Worm (Caenorhabditis elegans): Measurements from ENCODE around the gene atx-3.

DNA sequence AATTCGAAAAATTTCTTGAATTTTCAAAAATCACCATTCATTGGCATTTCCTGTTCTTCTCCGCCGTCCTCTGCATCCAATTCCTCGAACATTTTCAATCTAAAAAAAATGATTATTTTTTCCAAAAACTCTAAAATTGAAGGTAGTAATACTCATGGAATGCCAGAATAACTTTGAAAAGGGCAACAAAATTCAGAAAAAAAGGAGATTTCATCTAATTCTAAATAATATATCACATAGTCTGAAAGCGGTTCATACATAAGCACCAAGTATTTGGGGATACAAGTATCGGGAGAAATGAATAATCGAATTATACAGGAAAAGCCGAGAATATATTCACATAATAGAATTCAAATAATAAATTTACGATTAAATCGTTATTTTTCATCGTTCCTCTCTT lies 1.9 kb downstream of the atx-3 start, which contains the start of gene mdt-28:
- TF ChIP-seq ces-1 (GFP tag; optimal IDR thresholded peaks at IDR 0.05) (no peak), elt-1 (tag; optimal IDR thresholded peaks at IDR 0.05; ENCODE audit: borderline replicate concordance, insufficient read depth) (no peak), lin-13 (tag; optimal IDR thresholded peaks at IDR 0.05) (no peak), drap-1 (GFP tag; optimal IDR thresholded peaks at IDR 0.05) (no peak), ztf-11 (tag; optimal IDR thresholded peaks at IDR 0.05) (no peak), unc-62 (GFP tag; optimal IDR thresholded peaks at IDR 0.05) (no peak)

Data from whole organism, mixed stage, embryonic.